Fruit fly (Drosophila melanogaster): ENCODE results near the gene CG42834.

Gene CG42834

DNA sequence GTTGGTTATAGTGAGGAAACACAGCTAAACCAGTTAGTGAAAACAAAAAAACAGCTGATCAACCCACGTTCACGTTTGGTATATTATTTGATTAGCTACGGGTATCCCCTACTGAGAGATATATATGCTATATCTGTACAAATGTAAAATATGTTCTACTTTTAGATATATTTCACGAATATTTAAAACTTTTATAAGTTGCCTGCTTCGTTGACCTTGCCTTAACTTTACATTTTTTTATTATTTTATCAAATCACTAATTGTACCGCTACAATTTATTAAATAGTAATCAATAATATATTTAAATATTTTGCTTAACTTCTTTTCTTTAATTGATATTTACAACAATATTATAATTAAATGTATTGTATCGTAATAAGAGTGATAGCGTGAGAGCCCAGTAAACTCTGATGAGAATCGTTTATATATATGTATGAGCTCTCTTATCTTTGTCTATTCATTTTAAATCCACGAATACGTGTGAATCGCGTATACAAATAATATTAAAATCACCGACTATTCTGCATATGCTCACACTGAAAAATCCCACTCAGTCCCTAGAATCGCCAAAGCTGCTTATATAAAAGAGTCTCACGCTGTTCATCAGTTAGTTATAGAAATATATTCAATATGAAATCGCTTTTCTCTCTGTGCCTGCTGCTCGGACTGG lies 6.0 kb upstream of the CG42834 start, which contains the start of gene CG42821:
TSS of gene CG42821 (plus strand) at position 620 of the 670 bp plus-strand sequence.
- TF ChIP-seq N (GFP tag; optimal IDR thresholded peaks at IDR 0.05): no peak
- no peak for TF ChIP-seq Dif (GFP tag; optimal IDR thresholded peaks at IDR 0.05; ENCODE audit: partially characterized antibody)
- no peak for TF ChIP-seq Mio (GFP tag; optimal IDR thresholded peaks at IDR 0.05)
- TF ChIP-seq dsf (GFP tag; optimal IDR thresholded peaks at IDR 0.05; ENCODE audit: borderline replicate concordance): no peak
- no peak for TF ChIP-seq Hr83 (GFP tag; optimal IDR thresholded peaks at IDR 0.05; ENCODE audit: poor library complexity, severe bottlenecking)
- TF ChIP-seq Sp1 (GFP tag; optimal IDR thresholded peaks at IDR 0.05): no peak
- no peak for TF ChIP-seq Hr78 (GFP tag; optimal IDR thresholded peaks at IDR 0.05)
- no peak for TF ChIP-seq HLH106 (tag; optimal IDR thresholded peaks at IDR 0.05)
- no peak for TF ChIP-seq psq (GFP tag; optimal IDR thresholded peaks at IDR 0.05)
- no peak for TF ChIP-seq OdsH (GFP tag; optimal IDR thresholded peaks at IDR 0.05)

DNA sequence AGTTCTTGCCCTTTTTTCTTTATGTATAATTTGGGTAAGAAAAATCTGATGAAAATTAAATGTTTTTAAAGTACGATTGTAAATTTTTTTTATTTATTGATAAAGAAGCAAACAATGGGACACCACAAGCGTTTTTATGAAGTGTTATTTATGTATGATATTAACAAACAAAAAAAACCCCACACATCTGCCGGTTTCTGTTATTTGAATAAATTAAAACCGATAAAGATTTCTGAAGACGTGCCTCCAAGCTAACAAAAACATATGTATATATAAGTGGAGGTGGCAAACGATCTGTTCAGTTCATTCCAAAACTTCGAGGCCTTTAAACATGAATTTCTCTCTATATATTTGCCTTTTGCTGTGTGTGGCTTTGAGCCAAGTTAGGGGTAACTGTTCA lies 5.0 kb upstream of the CG42834 start, which contains the start of gene CG42822:
TSS of gene CG42822 (plus strand) at position 301 of the 400 bp plus-strand sequence.
- TF ChIP-seq foxo (GFP tag; optimal IDR thresholded peaks at IDR 0.05) (no peak), Rel (GFP tag; optimal IDR thresholded peaks at IDR 0.05) (no peak), Rel (tag; optimal IDR thresholded peaks at IDR 0.05) (no peak), rgr (GFP tag; optimal IDR thresholded peaks at IDR 0.05) (no peak), Dif (GFP tag; optimal IDR thresholded peaks at IDR 0.05; ENCODE audit: partially characterized antibody) (no peak), h (GFP tag; optimal IDR thresholded peaks at IDR 0.05) (no peak), Vsx2 (GFP tag; optimal IDR thresholded peaks at IDR 0.05; ENCODE audit: partially characterized antibody) (no peak), Abd-B (GFP tag; optimal IDR thresholded peaks at IDR 0.05) (no peak)

DNA sequence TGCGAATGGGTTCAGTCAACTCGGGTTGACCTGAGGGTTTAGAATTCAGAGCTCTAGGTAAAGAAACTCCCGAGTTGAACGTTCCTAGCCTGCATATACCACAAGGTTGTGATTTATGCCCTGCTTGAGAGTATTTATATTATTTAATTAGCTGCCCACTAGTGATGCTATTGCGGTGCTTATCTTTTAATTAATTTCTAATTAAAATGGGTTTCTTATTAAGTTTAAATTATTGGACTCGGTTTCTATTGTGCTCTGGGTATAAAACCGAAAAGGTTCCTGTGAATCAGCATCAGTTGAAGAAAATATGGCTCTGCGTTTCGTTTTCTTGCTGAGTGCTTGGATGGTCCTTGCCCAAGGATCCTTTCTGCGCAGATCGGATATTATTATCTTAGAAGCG lies 3.1 kb upstream of the CG42834 start, which contains the start of gene CG5866:
TSS of gene CG5866 (plus strand) at position 301 of the 400 bp plus-strand sequence.
- no peak for TF ChIP-seq psq (GFP tag; optimal IDR thresholded peaks at IDR 0.05)
- no peak for TF ChIP-seq brk (GFP tag; optimal IDR thresholded peaks at IDR 0.05)
- TF ChIP-seq ey (GFP tag; optimal IDR thresholded peaks at IDR 0.05): no peak
- TF ChIP-seq usp (GFP tag; optimal IDR thresholded peaks at IDR 0.05): no peak
- TF ChIP-seq Mio (GFP tag; optimal IDR thresholded peaks at IDR 0.05): no peak
- TF ChIP-seq GATAd (GFP tag; optimal IDR thresholded peaks at IDR 0.05): no peak
- TF ChIP-seq sage (GFP tag; optimal IDR thresholded peaks at IDR 0.05): no peak
- TF ChIP-seq rgr (GFP tag; optimal IDR thresholded peaks at IDR 0.05): no peak
- no peak for TF ChIP-seq Rel (GFP tag; optimal IDR thresholded peaks at IDR 0.05)
- TF ChIP-seq Rel (tag; optimal IDR thresholded peaks at IDR 0.05): no peak
- no peak for TF ChIP-seq CG9705 (GFP tag; optimal IDR thresholded peaks at IDR 0.05)
- no peak for TF ChIP-seq Hnf4 (GFP tag; optimal IDR thresholded peaks at IDR 0.05)
- TF ChIP-seq fru (GFP tag; optimal IDR thresholded peaks at IDR 0.05): no peak
- TF ChIP-seq lola (GFP tag; optimal IDR thresholded peaks at IDR 0.05): no peak
- TF ChIP-seq Sp1 (GFP tag; optimal IDR thresholded peaks at IDR 0.05): no peak
- TF ChIP-seq woc (GFP tag; optimal IDR thresholded peaks at IDR 0.05): no peak
- TF ChIP-seq foxo (GFP tag; optimal IDR thresholded peaks at IDR 0.05): no peak

DNA sequence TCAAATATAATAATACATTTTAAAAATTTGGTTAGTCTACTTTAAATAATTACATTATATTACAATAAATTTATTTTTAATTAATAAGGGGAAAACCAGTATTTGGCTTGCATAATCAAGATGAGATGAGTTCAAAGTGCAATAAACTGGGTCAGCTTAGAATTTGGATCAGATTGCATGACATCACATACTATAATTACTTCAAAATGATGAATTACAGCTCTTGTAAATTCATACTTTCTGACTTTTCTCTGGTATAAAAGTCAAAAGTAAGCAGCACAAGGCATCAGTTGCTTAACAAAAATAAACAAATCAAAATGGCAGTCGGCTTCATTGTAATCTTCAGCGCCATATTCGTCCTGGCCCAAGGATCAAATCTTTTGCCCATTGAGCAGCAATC lies 1.4 kb upstream of the CG42834 start, which contains the start of gene CG33333:
TSS of gene CG33333 (plus strand) at position 301 of the 400 bp plus-strand sequence.
- TF ChIP-seq lola (GFP tag; optimal IDR thresholded peaks at IDR 0.05): no peak
- TF ChIP-seq sv (GFP tag; optimal IDR thresholded peaks at IDR 0.05): no peak
- no peak for TF ChIP-seq Sp1 (GFP tag; optimal IDR thresholded peaks at IDR 0.05)

DNA sequence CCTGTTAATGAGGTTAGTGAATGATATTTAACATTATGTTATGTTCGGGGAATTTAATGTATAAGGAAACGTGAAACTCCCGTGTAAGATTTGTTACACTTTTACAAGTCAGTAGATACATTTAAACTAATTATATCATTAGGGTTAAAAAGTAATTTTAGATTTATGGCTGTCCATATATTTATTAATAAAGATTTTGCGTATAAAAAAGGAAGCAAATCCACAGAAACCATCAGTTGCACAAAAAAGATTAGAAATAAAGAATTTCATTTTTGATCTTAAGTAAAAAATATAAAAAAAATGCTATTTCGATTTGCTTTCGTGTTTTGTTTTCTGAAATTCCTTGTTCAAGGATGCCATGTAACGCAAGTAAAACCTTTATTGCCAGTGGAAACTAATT lies 1.8 kb downstream of the CG42834 start, which contains the start of gene CG42835:
TSS of gene CG42835 (plus strand) at position 301 of the 400 bp plus-strand sequence.
- no peak for TF ChIP-seq Abd-B (GFP tag; optimal IDR thresholded peaks at IDR 0.05)
- TF ChIP-seq Dif (GFP tag; optimal IDR thresholded peaks at IDR 0.05; ENCODE audit: partially characterized antibody): no peak
- TF ChIP-seq Vsx2 (GFP tag; optimal IDR thresholded peaks at IDR 0.05; ENCODE audit: partially characterized antibody): no peak
- no peak for TF ChIP-seq Hr83 (GFP tag; optimal IDR thresholded peaks at IDR 0.05; ENCODE audit: poor library complexity, severe bottlenecking)
- TF ChIP-seq pan (optimal IDR thresholded peaks at IDR 0.05): no peak
- no peak for TF ChIP-seq dsf (GFP tag; optimal IDR thresholded peaks at IDR 0.05; ENCODE audit: borderline replicate concordance)
- TF ChIP-seq jim (GFP tag; optimal IDR thresholded peaks at IDR 0.05): no peak
- TF ChIP-seq Hnf4 (GFP tag; optimal IDR thresholded peaks at IDR 0.05): no peak
- TF ChIP-seq woc (GFP tag; optimal IDR thresholded peaks at IDR 0.05): no peak
- no peak for TF ChIP-seq Dfd (GFP tag; optimal IDR thresholded peaks at IDR 0.05)
